Fruit fly (Drosophila melanogaster) whole organism, larva: ENCODE measurements around the gene Syt1.

Experiments used
- noc ChIP-seq: fragments of 200-800 bp; sonication (Bioruptor generic); optimal IDR thresholded peaks from 3 replicates; lab custom pipeline; 2019; ENCODE audit warnings: missing biosample characterization, mild to moderate bottlenecking, missing genetic modification characterization, moderate library complexity

Syt1 gene

dm6 chr2L:2806190-2806763 is 6.5 kb upstream of the Syt1 start:
- no peak for TF ChIP-seq noc (tag; lab: Kevin White, UChicago)

- peak; percentile 5 for TF ChIP-seq noc (tag; lab: Kevin White, UChicago)
Observed at dm6 chr2L:2804634-2805311, 5.0 kb upstream of the Syt1 start, which contains the start of gene daw. Gene daw (plus strand): TSS chr2L:2805261.

- no peak for TF ChIP-seq noc (tag; lab: Kevin White, UChicago)
Observed at dm6 chr2L:2802527-2802926, 2.7 kb upstream of the Syt1 start.

dm6 chr2L:2800956-2801776 is 1.4 kb upstream of the Syt1 start:
- TF ChIP-seq noc (tag; lab: Kevin White, UChicago) = peak; percentile 35

- no peak for TF ChIP-seq noc (tag; lab: Kevin White, UChicago)
Observed at dm6 chr2L:2797186-2797585, 2.6 kb downstream of the Syt1 start.

dm6 chr2L:2782790-2783189 is 17.0 kb downstream of the Syt1 start:
- no peak for TF ChIP-seq noc (tag; lab: Kevin White, UChicago)

dm6 chr2L:2771676-2772075 is 28.1 kb downstream of the Syt1 start, which contains the start of gene CG15399:
Gene CG15399 (minus strand): TSS chr2L:2771776.
- no peak for TF ChIP-seq noc (tag; lab: Kevin White, UChicago)

- TF ChIP-seq noc (tag; lab: Kevin White, UChicago) = peak; percentile 35
Observed at dm6 chr2L:2769476-2770185, 30.1 kb downstream of the Syt1 start, which contains the start of the genes colt and HINT1. Gene colt (minus strand): TSS chr2L:2770069. Gene HINT1 (plus strand): TSS chr2L:2770135.

- peak; percentile 22 for TF ChIP-seq noc (tag; lab: Kevin White, UChicago)
Observed at dm6 chr2L:2767627-2768026, 32.2 kb downstream of the Syt1 start, which contains the start of the genes Taf10b and Taf10. Gene Taf10b (minus strand): TSS chr2L:2767845. Gene Taf10 (plus strand): TSS chr2L:2767890.

dm6 chr2L:2765659-2766373 is 34.0 kb downstream of the Syt1 start, which contains the start of the genes Snx21 and aph-1:
Gene Snx21 (minus strand): TSS chr2L:2765665.
Gene aph-1 (plus strand): TSS chr2L:2766233.
- peak; percentile 94 for TF ChIP-seq noc (tag; lab: Kevin White, UChicago)

dm6 chr2L:2760288-2760687 is 39.5 kb downstream of the Syt1 start:
- TF ChIP-seq noc (tag; lab: Kevin White, UChicago) = no peak

dm6 chr2L:2759654-2760053 is 40.1 kb downstream of the Syt1 start, which contains the start of the genes HemK2, Snapin and Tnpo-SR:
Gene HemK2 (minus strand): TSS chr2L:2759677.
Gene Snapin (minus strand): TSS chr2L:2759677.
Gene Tnpo-SR (plus strand): TSS chr2L:2759924.
- peak; percentile 91 for TF ChIP-seq noc (tag; lab: Kevin White, UChicago)

dm6 chr2L:2757930-2758556 is 41.7 kb downstream of the Syt1 start:
- no peak for TF ChIP-seq noc (tag; lab: Kevin White, UChicago)

- TF ChIP-seq noc (tag; lab: Kevin White, UChicago) = no peak
Observed at dm6 chr2L:2755323-2755695, 44.5 kb downstream of the Syt1 start.
